Worm (Caenorhabditis elegans) whole organism, late embryonic: ENCODE measurements around the gene Y38E10A.34.

Source experiments
- F13H6.1 ChIP-seq: sonication (generic microtip); optimal IDR thresholded peaks from 2 replicates; lab custom pipeline; 2016; ENCODE audit warnings: missing genetic modification characterization, missing compliant biosample characterization
- K02D7.2 ChIP-seq: sonication (generic microtip); optimal IDR thresholded peaks from 2 replicates; lab custom pipeline; 2017; ENCODE audit warnings: mild to moderate bottlenecking, missing genetic modification characterization, missing compliant biosample characterization
- K09A11.1 ChIP-seq: sonication (generic microtip); optimal IDR thresholded peaks from 2 replicates; lab custom pipeline; 2017; ENCODE audit warnings: antibody characterized with exemption, mild to moderate bottlenecking, missing genetic modification characterization, missing compliant biosample characterization; ENCODE audit not compliant: insufficient read depth
- T23F11.4 ChIP-seq: fragments of 200-800 bp; sonication (Bioruptor generic); optimal IDR thresholded peaks from 2 replicates; lab custom pipeline; 2018; ENCODE audit warnings: mild to moderate bottlenecking, missing genetic modification characterization, missing compliant biosample characterization
- Y22D7AL.16 ChIP-seq: sonication (generic microtip); optimal IDR thresholded peaks from 2 replicates; lab custom pipeline; 2016; ENCODE audit warnings: missing genetic modification characterization, missing compliant biosample characterization
- ahr-1 ChIP-seq: sonication (generic microtip); optimal IDR thresholded peaks from 2 replicates; lab custom pipeline; 2016; ENCODE audit warnings: missing genetic modification characterization, missing compliant biosample characterization
- ceh-14 ChIP-seq: sonication (generic microtip); optimal IDR thresholded peaks from 2 replicates; lab custom pipeline; 2016; ENCODE audit warnings: missing genotype, missing genetic modification characterization, missing compliant biosample characterization
- ceh-18 ChIP-seq: sonication (generic microtip); optimal IDR thresholded peaks from 2 replicates; lab custom pipeline; 2016; ENCODE audit warnings: missing genetic modification characterization, missing compliant biosample characterization
- ceh-19 ChIP-seq: fragments of 200-800 bp; sonication (Bioruptor generic); optimal IDR thresholded peaks from 2 replicates; lab custom pipeline; 2018; ENCODE audit warnings: mild to moderate bottlenecking, missing genetic modification characterization, missing compliant biosample characterization
- ceh-2 ChIP-seq: sonication (generic microtip); optimal IDR thresholded peaks from 2 replicates; lab custom pipeline; 2016; ENCODE audit warnings: missing genotype, missing genetic modification characterization, missing compliant biosample characterization
- ceh-22 ChIP-seq: sonication (generic microtip); optimal IDR thresholded peaks from 2 replicates; lab custom pipeline; 2017; ENCODE audit warnings: missing biosample characterization, missing genetic modification characterization
- ceh-24 ChIP-seq: sonication (generic microtip); optimal IDR thresholded peaks from 2 replicates; lab custom pipeline; 2016; ENCODE audit warnings: mild to moderate bottlenecking, missing genetic modification characterization, missing compliant biosample characterization
- ceh-31 ChIP-seq: sonication (generic microtip); optimal IDR thresholded peaks from 2 replicates; lab custom pipeline; 2016; ENCODE audit warnings: missing genetic modification characterization, missing compliant biosample characterization
- ceh-34 ChIP-seq: sonication (generic microtip); optimal IDR thresholded peaks from 2 replicates; lab custom pipeline; 2016; ENCODE audit warnings: mild to moderate bottlenecking, missing genetic modification characterization, missing compliant biosample characterization
- ceh-48 ChIP-seq: sonication (generic microtip); optimal IDR thresholded peaks from 2 replicates; lab custom pipeline; 2016; ENCODE audit warnings: missing genetic modification characterization, inconsistent platforms, missing compliant biosample characterization
- ceh-6 ChIP-seq: fragments of 200-800 bp; sonication (Bioruptor generic); optimal IDR thresholded peaks from 2 replicates; lab custom pipeline; 2018; ENCODE audit warnings: mild to moderate bottlenecking, missing genetic modification characterization, missing compliant biosample characterization
- ceh-9 ChIP-seq: sonication (generic microtip); optimal IDR thresholded peaks from 2 replicates; lab custom pipeline; 2016; ENCODE audit warnings: mild to moderate bottlenecking, missing genetic modification characterization, inconsistent platforms, missing compliant biosample characterization
- che-1 ChIP-seq: sonication (generic microtip); optimal IDR thresholded peaks from 2 replicates; lab custom pipeline; 2016; ENCODE audit warnings: mild to moderate bottlenecking, missing genetic modification characterization, missing compliant biosample characterization
- dmd-4 ChIP-seq: sonication (generic microtip); optimal IDR thresholded peaks from 2 replicates; lab custom pipeline; 2016; ENCODE audit warnings: borderline replicate concordance, missing genetic modification characterization, missing compliant biosample characterization
- dve-1 ChIP-seq: sonication (generic microtip); optimal IDR thresholded peaks from 2 replicates; lab custom pipeline; 2017; ENCODE audit warnings: antibody characterized with exemption, mild to moderate bottlenecking, missing genetic modification characterization, missing compliant biosample characterization
- elt-4 ChIP-seq: sonication (generic microtip); optimal IDR thresholded peaks from 2 replicates; lab custom pipeline; 2016; ENCODE audit warnings: missing genetic modification characterization, missing compliant biosample characterization
- eyg-1 ChIP-seq: sonication (generic microtip); optimal IDR thresholded peaks from 2 replicates; lab custom pipeline; 2016; ENCODE audit warnings: missing genotype, missing genetic modification characterization, missing compliant biosample characterization
- fax-1 ChIP-seq: sonication (generic microtip); optimal IDR thresholded peaks from 2 replicates; lab custom pipeline; 2016; ENCODE audit warnings: missing genotype, missing genetic modification characterization, missing compliant biosample characterization
- hlh-13 ChIP-seq: fragments of 200-800 bp; sonication (Bioruptor generic); optimal IDR thresholded peaks from 2 replicates; lab custom pipeline; 2018; ENCODE audit warnings: mild to moderate bottlenecking, missing genetic modification characterization, missing compliant biosample characterization
- hlh-15 ChIP-seq: sonication (generic microtip); optimal IDR thresholded peaks from 2 replicates; lab custom pipeline; 2016; ENCODE audit warnings: missing genetic modification characterization, missing compliant biosample characterization
- hlh-30 ChIP-seq: sonication (generic microtip); optimal IDR thresholded peaks from 2 replicates; lab custom pipeline; 2017; ENCODE audit warnings: antibody characterized with exemption, missing genetic modification characterization, missing compliant biosample characterization; ENCODE audit not compliant: insufficient read depth
- hlh-6 ChIP-seq: sonication (generic microtip); optimal IDR thresholded peaks from 2 replicates; lab custom pipeline; 2016; ENCODE audit warnings: missing genotype, missing genetic modification characterization, missing compliant biosample characterization
- hlh-8 ChIP-seq: sonication (generic microtip); optimal IDR thresholded peaks from 2 replicates; lab custom pipeline; 2016; ENCODE audit warnings: missing genotype, missing genetic modification characterization, missing compliant biosample characterization
- lim-6 ChIP-seq: sonication (generic microtip); optimal IDR thresholded peaks from 2 replicates; lab custom pipeline; 2016; ENCODE audit warnings: missing genetic modification characterization, missing compliant biosample characterization
- lin-11 ChIP-seq: fragments of 200-800 bp; sonication (Bioruptor generic); optimal IDR thresholded peaks from 2 replicates; lab custom pipeline; 2018; ENCODE audit warnings: mild to moderate bottlenecking, missing genetic modification characterization, missing compliant biosample characterization
- mec-3 ChIP-seq: sonication (generic microtip); optimal IDR thresholded peaks from 2 replicates; lab custom pipeline; 2016; ENCODE audit warnings: borderline replicate concordance, missing genetic modification characterization, missing compliant biosample characterization
- nfya-1 ChIP-seq: sonication (generic microtip); optimal IDR thresholded peaks from 2 replicates; lab custom pipeline; 2017; ENCODE audit warnings: missing genetic modification characterization, mild to moderate bottlenecking, missing compliant biosample characterization, antibody characterized with exemption, moderate library complexity
- nhr-11 ChIP-seq: fragments of 150-350 bp; optimal IDR thresholded peaks from 2 replicates; lab custom pipeline; 2014; ENCODE audit warnings: missing biosample characterization, missing genetic modification characterization
- odd-2 ChIP-seq: sonication (generic microtip); optimal IDR thresholded peaks from 2 replicates; lab custom pipeline; 2017; ENCODE audit warnings: antibody characterized with exemption, mild to moderate bottlenecking, missing genetic modification characterization, missing compliant biosample characterization
- pag-3 ChIP-seq: sonication (generic microtip); optimal IDR thresholded peaks from 2 replicates; lab custom pipeline; 2016; ENCODE audit warnings: missing compliant biosample characterization, missing genetic modification characterization, borderline replicate concordance
- pat-9 ChIP-seq: fragments of 200-800 bp; sonication (Bioruptor generic); optimal IDR thresholded peaks from 2 replicates; lab custom pipeline; 2018; ENCODE audit warnings: mild to moderate bottlenecking, missing genetic modification characterization, moderate library complexity, missing compliant biosample characterization
- pqm-1 ChIP-seq: sonication (generic microtip); optimal IDR thresholded peaks from 2 replicates; lab custom pipeline; 2016; ENCODE audit warnings: missing genetic modification characterization, missing compliant biosample characterization
- pros-1 ChIP-seq: fragments of 150-350 bp; optimal IDR thresholded peaks from 2 replicates; lab custom pipeline; 2014; ENCODE audit warnings: missing biosample characterization, missing genetic modification reagents, missing genetic modification characterization
- ref-2 ChIP-seq: sonication (generic microtip); optimal IDR thresholded peaks from 2 replicates; lab custom pipeline; 2016; ENCODE audit warnings: missing genetic modification characterization, missing compliant biosample characterization
- sox-2 ChIP-seq: fragments of 200-800 bp; sonication (Bioruptor generic); IDR thresholded peaks from 2 replicates; pipeline ENCODE4 v1.3.6; 2022; ENCODE audit warnings: missing genetic modification reagents, missing genetic modification characterization, missing compliant biosample characterization
- ttx-3 ChIP-seq: sonication (generic microtip); optimal IDR thresholded peaks from 2 replicates; lab custom pipeline; 2016; ENCODE audit warnings: missing genetic modification reagents, missing genetic modification characterization, missing compliant biosample characterization
- unc-55 ChIP-seq: sonication (generic microtip); optimal IDR thresholded peaks from 2 replicates; lab custom pipeline; 2017; ENCODE audit warnings: missing biosample characterization, missing genetic modification reagents, missing genetic modification characterization
- unc-86 ChIP-seq: sonication (generic microtip); optimal IDR thresholded peaks from 2 replicates; lab custom pipeline; 2016; ENCODE audit warnings: missing genetic modification characterization, missing compliant biosample characterization

The Y38E10A.34 gene

ce11 chrII:12672512-12672911 is 41.5 kb downstream of the Y38E10A.34 start:
- no peak for TF ChIP-seq pag-3
- no peak for TF ChIP-seq pros-1
- no peak for TF ChIP-seq ceh-2 (tag; lab: Kevin White, UChicago)
- TF ChIP-seq ceh-22: no peak
- no peak for TF ChIP-seq lim-6
- no peak for TF ChIP-seq ceh-6 (GFP tag; lab: Kevin White, UChicago)
- TF ChIP-seq K09A11.1: no peak
- TF ChIP-seq mec-3 (tag; lab: Kevin White, UChicago): no peak
- TF ChIP-seq lin-11 (tag; lab: Kevin White, UChicago): no peak
- no peak for TF ChIP-seq ceh-31 (tag; lab: Kevin White, UChicago)
- TF ChIP-seq dve-1 (tag; lab: Kevin White, UChicago): no peak
- no peak for TF ChIP-seq T23F11.4
- TF ChIP-seq pqm-1: no peak
- TF ChIP-seq ceh-18 (tag; lab: Kevin White, UChicago): no peak
- TF ChIP-seq nfya-1 (tag; lab: Kevin White, UChicago): no peak
- no peak for TF ChIP-seq nhr-11
- no peak for TF ChIP-seq ceh-24

ce11 chrII:12673311-12673710 is 42.3 kb downstream of the Y38E10A.34 start:
- TF ChIP-seq elt-4 (tag; lab: Kevin White, UChicago) (no peak), nfya-1 (tag; lab: Kevin White, UChicago) (no peak), hlh-8 (no peak), ceh-19 (GFP tag; lab: Kevin White, UChicago) (no peak), dve-1 (tag; lab: Kevin White, UChicago) (no peak), hlh-30 (tag; lab: Kevin White, UChicago) (no peak), ceh-22 (no peak), che-1 (tag; lab: Kevin White, UChicago) (no peak), lin-11 (tag; lab: Kevin White, UChicago) (no peak), ref-2 (tag; lab: Kevin White, UChicago) (no peak), F13H6.1 (no peak), Y22D7AL.16 (no peak)

- TF ChIP-seq unc-55 (GFP tag; lab: Kevin White, UChicago) (no peak), elt-4 (tag; lab: Kevin White, UChicago) (no peak), dmd-4 (tag; lab: Kevin White, UChicago) (no peak), hlh-8 (no peak), nfya-1 (tag; lab: Kevin White, UChicago) (no peak), ceh-9 (tag; lab: Kevin White, UChicago) (no peak), sox-2 (GFP tag; lab: Robert Waterston, UW) (no peak), che-1 (tag; lab: Kevin White, UChicago) (no peak), hlh-6 (tag; lab: Kevin White, UChicago) (no peak), ceh-14 (tag; lab: Kevin White, UChicago) (no peak)
Observed at ce11 chrII:12677710-12677974, 46.7 kb downstream of the Y38E10A.34 start, which contains the start of gene Y38E10A.22. TSS of gene Y38E10A.22 (minus strand) at chrII:12677810.

ce11 chrII:12677975-12678866 is 47.2 kb downstream of the Y38E10A.34 start:
- TF ChIP-seq hlh-8 (peak; percentile 39), hlh-13 (peak; percentile 20), ahr-1 (tag; lab: Kevin White, UChicago) (no peak), hlh-15 (tag; lab: Kevin White, UChicago) (peak; percentile 28), pag-3 (no peak), fax-1 (tag; lab: Kevin White, UChicago) (peak; percentile 33), unc-86 (tag; lab: Kevin White, UChicago) (no peak), K09A11.1 (no peak), hlh-6 (tag; lab: Kevin White, UChicago) (peak; percentile 82), ceh-19 (GFP tag; lab: Kevin White, UChicago) (peak; percentile 38), nfya-1 (tag; lab: Kevin White, UChicago) (peak; percentile 43), pros-1 (no peak), dmd-4 (tag; lab: Kevin White, UChicago) (no peak), odd-2 (tag; lab: Kevin White, UChicago) (no peak), F13H6.1 (peak; percentile 47), ceh-48 (tag; lab: Kevin White, UChicago) (peak; percentile 12), sox-2 (GFP tag; lab: Robert Waterston, UW) (no peak), eyg-1 (no peak), K02D7.2 (tag; lab: Kevin White, UChicago) (no peak), ceh-34 (no peak), pat-9 (no peak), lim-6 (no peak), ttx-3 (tag; lab: Kevin White, UChicago) (no peak), ceh-31 (tag; lab: Kevin White, UChicago) (peak; percentile 91)
